Worm (Caenorhabditis elegans) whole organism, L3 larva: ENCODE results near the gene T22C8.3.

Experiments
- R02D3.7 ChIP-seq: fragments of 150-350 bp; optimal IDR thresholded peaks from 2 replicates; lab custom pipeline; 2014; ENCODE audit warnings: missing biosample characterization, missing genetic modification characterization
- ceh-16 ChIP-seq: sonication (generic microtip); optimal IDR thresholded peaks from 2 replicates; lab custom pipeline; 2017; ENCODE audit warnings: missing biosample characterization, missing genetic modification characterization
- ceh-28 ChIP-seq: fragments of 150-350 bp; optimal IDR thresholded peaks from 2 replicates; lab custom pipeline; 2014; ENCODE audit warnings: missing biosample characterization, missing genetic modification reagents, missing genetic modification characterization
- ceh-9 ChIP-seq: sonication (generic microtip); optimal IDR thresholded peaks from 2 replicates; lab custom pipeline; 2018; ENCODE audit warnings: missing biosample characterization, missing genetic modification characterization
- daf-12 ChIP-seq: fragments of 150-350 bp; optimal IDR thresholded peaks from 2 replicates; lab custom pipeline; 2014; ENCODE audit warnings: missing biosample characterization, missing genetic modification reagents, missing genetic modification characterization
- egl-27 ChIP-seq: sonication (generic microtip); optimal IDR thresholded peaks from 4 replicates; lab custom pipeline; 2017; ENCODE audit warnings: missing biosample characterization, missing genetic modification reagents, missing genetic modification characterization
- elt-2 ChIP-seq: sonication (generic microtip); optimal IDR thresholded peaks from 2 replicates; lab custom pipeline; 2016; ENCODE audit warnings: missing genetic modification reagents, mild to moderate bottlenecking, missing genetic modification characterization, missing compliant biosample characterization
- elt-3 ChIP-seq, 3 experiments: fragments of 150-350 bp in 1 of 3; sonication (generic microtip) in 2 of 3; optimal IDR thresholded peaks; 2 replicates in 2 of 3; 4 replicates in 1 of 3; lab custom pipeline; 2014 to 2017; ENCODE audit warnings: missing biosample characterization in 3 of 3, missing genetic modification characterization in 3 of 3
- eor-1 ChIP-seq, 2 experiments: fragments of 150-350 bp; optimal IDR thresholded peaks; 2 replicates each; lab custom pipeline; 2014 to 2018; ENCODE audit warnings: missing biosample characterization in 2 of 2, missing genetic modification characterization in 2 of 2
- fkh-10 ChIP-seq: sonication (generic microtip); optimal IDR thresholded peaks from 2 replicates; lab custom pipeline; 2017; ENCODE audit warnings: missing biosample characterization, missing genetic modification reagents, missing genetic modification characterization
- fkh-2 ChIP-seq: fragments of 150-350 bp; optimal IDR thresholded peaks from 2 replicates; lab custom pipeline; 2014; ENCODE audit warnings: missing biosample characterization, missing genetic modification reagents, missing genetic modification characterization
- hmg-11 ChIP-seq: sonication (generic microtip); optimal IDR thresholded peaks from 2 replicates; lab custom pipeline; 2016; ENCODE audit warnings: missing genetic modification characterization, missing compliant biosample characterization
- lin-15B ChIP-seq: fragments of 150-350 bp; optimal IDR thresholded peaks from 2 replicates; lab custom pipeline; 2014; ENCODE audit warnings: missing biosample characterization, missing genetic modification characterization
- lin-39 ChIP-seq: fragments of 150-350 bp; optimal IDR thresholded peaks from 2 replicates; lab custom pipeline; 2018; ENCODE audit warnings: missing biosample characterization, missing genetic modification reagents, missing genetic modification characterization
- lsy-12 ChIP-seq: sonication (generic microtip); optimal IDR thresholded peaks from 2 replicates; lab custom pipeline; 2016; ENCODE audit warnings: mild to moderate bottlenecking, missing genetic modification characterization, missing compliant biosample characterization
- mml-1 ChIP-seq: fragments of 150-350 bp; sonication (generic microtip); optimal IDR thresholded peaks from 3 replicates; lab custom pipeline; 2014; ENCODE audit warnings: missing biosample characterization, missing genetic modification characterization
- nfya-1 ChIP-seq: sonication (generic microtip); optimal IDR thresholded peaks from 2 replicates; lab custom pipeline; 2017; ENCODE audit warnings: missing genetic modification characterization, mild to moderate bottlenecking, missing compliant biosample characterization, antibody characterized with exemption, moderate library complexity; ENCODE audit not compliant: insufficient read depth
- nhr-12 ChIP-seq: fragments of 150-350 bp; optimal IDR thresholded peaks from 2 replicates; lab custom pipeline; 2014; ENCODE audit warnings: missing biosample characterization, missing genetic modification characterization
- nhr-23 ChIP-seq: fragments of 150-350 bp; optimal IDR thresholded peaks from 2 replicates; lab custom pipeline; 2014; ENCODE audit warnings: missing biosample characterization, missing genetic modification reagents, missing genetic modification characterization
- nhr-237 ChIP-seq: fragments of 150-350 bp; optimal IDR thresholded peaks from 2 replicates; lab custom pipeline; 2014; ENCODE audit warnings: missing biosample characterization, missing genetic modification characterization
- nhr-25 ChIP-seq: sonication (generic microtip); optimal IDR thresholded peaks from 2 replicates; lab custom pipeline; 2017; ENCODE audit warnings: missing biosample characterization, missing genetic modification characterization
- nhr-43 ChIP-seq: sonication (generic microtip); optimal IDR thresholded peaks from 2 replicates; lab custom pipeline; 2016; ENCODE audit warnings: mild to moderate bottlenecking, missing genetic modification characterization, missing compliant biosample characterization; ENCODE audit not compliant: poor library complexity, severe bottlenecking
- nhr-67 ChIP-seq: fragments of 150-350 bp; optimal IDR thresholded peaks from 2 replicates; lab custom pipeline; 2014; ENCODE audit warnings: missing biosample characterization, missing genetic modification characterization
- nhr-77 ChIP-seq: fragments of 150-350 bp; optimal IDR thresholded peaks from 2 replicates; lab custom pipeline; 2014; ENCODE audit warnings: missing biosample characterization, missing genetic modification characterization
- pha-4 ChIP-seq: fragments of 150-350 bp; optimal IDR thresholded peaks from 2 replicates; lab custom pipeline; 2014; ENCODE audit warnings: missing biosample characterization, missing genetic modification reagents, missing genetic modification characterization
- pqm-1 ChIP-seq: fragments of 150-350 bp; optimal IDR thresholded peaks from 2 replicates; lab custom pipeline; 2017; ENCODE audit warnings: missing biosample characterization, missing genetic modification characterization, inconsistent platforms
- sea-2 ChIP-seq: fragments of 150-350 bp; sonication (generic microtip); optimal IDR thresholded peaks from 4 replicates; lab custom pipeline; 2014; ENCODE audit warnings: missing biosample characterization, missing genetic modification reagents, missing genetic modification characterization
- snpc-4 ChIP-seq: fragments of 150-350 bp; optimal IDR thresholded peaks from 2 replicates; lab custom pipeline; 2014; ENCODE audit warnings: missing biosample characterization, missing genetic modification characterization
- tbx-2 ChIP-seq: sonication (generic microtip); optimal IDR thresholded peaks from 2 replicates; lab custom pipeline; 2016; ENCODE audit warnings: mild to moderate bottlenecking, missing genetic modification characterization, missing compliant biosample characterization
- unc-39 ChIP-seq: sonication (generic microtip); optimal IDR thresholded peaks from 4 replicates; lab custom pipeline; 2017; ENCODE audit warnings: missing biosample characterization, missing genetic modification characterization
- unc-62 ChIP-seq: fragments of 150-350 bp; sonication (generic microtip); optimal IDR thresholded peaks from 4 replicates; lab custom pipeline; 2014; ENCODE audit warnings: missing biosample characterization, missing genetic modification reagents, missing genetic modification characterization
- zag-1 ChIP-seq: fragments of 150-350 bp; optimal IDR thresholded peaks from 2 replicates; lab custom pipeline; 2014; ENCODE audit warnings: missing biosample characterization, missing genetic modification characterization
- ztf-11 ChIP-seq: fragments of 150-350 bp; optimal IDR thresholded peaks from 2 replicates; lab custom pipeline; 2014; ENCODE audit warnings: missing biosample characterization, missing genetic modification characterization
- ztf-4 ChIP-seq: fragments of 150-350 bp; optimal IDR thresholded peaks from 2 replicates; lab custom pipeline; 2014; ENCODE audit warnings: missing biosample characterization, missing genetic modification characterization

Gene T22C8.3

ce11 chrII:8642376-8642775 is 20.6 kb upstream of the T22C8.3 start:
- TF ChIP-seq mml-1 (tag; lab: Kevin White, UChicago) (no peak), egl-27 (tag; lab: Kevin White, UChicago) (no peak), unc-62 (GFP tag; lab: Kevin White, UChicago) (no peak), fkh-10 (no peak), nfya-1 (tag; lab: Kevin White, UChicago) (no peak), ztf-11 (tag; lab: Kevin White, UChicago) (no peak), zag-1 (tag; lab: Kevin White, UChicago) (no peak), ztf-4 (no peak), nhr-77 (no peak), nhr-237 (tag; lab: Kevin White, UChicago) (no peak), lin-15B (tag; lab: Kevin White, UChicago) (no peak), lin-39 (tag; lab: Kevin White, UChicago) (no peak), nhr-23 (tag; lab: Kevin White, UChicago) (no peak), sea-2 (no peak), daf-12 (no peak), ceh-9 (tag; lab: Kevin White, UChicago) (no peak)

- TF ChIP-seq R02D3.7 (tag; lab: Kevin White, UChicago) (no peak), zag-1 (tag; lab: Kevin White, UChicago) (no peak), ceh-9 (tag; lab: Kevin White, UChicago) (no peak), nhr-23 (tag; lab: Kevin White, UChicago) (peak; percentile 25), nhr-25 (peak; percentile 37), elt-2 (peak; percentile 24)
Measured at ce11 chrII:8641131-8641530, 19.3 kb upstream of the T22C8.3 start, which contains the start of gene D2085.7. Gene D2085.7 (plus strand): TSS chrII:8641381.

- no peak for TF ChIP-seq hmg-11 (tag; lab: Kevin White, UChicago)
- peak; percentile 45 for TF ChIP-seq pha-4 (tag; lab: Kevin White, UChicago)
- TF ChIP-seq pqm-1, result peak; percentile 22
- peak; percentile 29 for TF ChIP-seq elt-2
- TF ChIP-seq nfya-1 (tag; lab: Kevin White, UChicago), result peak; percentile 18
Measured at ce11 chrII:8640503-8640902, 18.7 kb upstream of the T22C8.3 start.

- TF ChIP-seq unc-39 (tag; lab: Kevin White, UChicago) (no peak), elt-3 (tag; optimal IDR thresholded peaks at IDR 0.05; lab: Kevin White, UChicago) (no peak), fkh-10 (no peak), lsy-12 (tag; lab: Kevin White, UChicago) (no peak), fkh-2 (tag; lab: Kevin White, UChicago) (no peak)
Measured at ce11 chrII:8639553-8639952, 17.8 kb upstream of the T22C8.3 start.

ce11 chrII:8637615-8638014 is 15.8 kb upstream of the T22C8.3 start, which contains the start of gene vab-9:
Gene vab-9 (minus strand): TSS chrII:8637715.
- TF ChIP-seq pha-4 (tag; lab: Kevin White, UChicago) (peak; percentile 46), tbx-2 (tag; lab: Kevin White, UChicago) (no peak)

ce11 chrII:8634386-8634785 is 12.6 kb upstream of the T22C8.3 start, which contains the start of gene cutl-12:
Gene cutl-12 (minus strand): TSS chrII:8634486.
- TF ChIP-seq lin-15B (tag; lab: Kevin White, UChicago) (no peak), snpc-4 (tag; lab: Kevin White, UChicago) (no peak), nhr-67 (tag; lab: Kevin White, UChicago) (no peak), elt-2 (no peak), sea-2 (no peak), ceh-16 (tag; lab: Kevin White, UChicago) (no peak), eor-1 (tag; optimal IDR thresholded peaks at IDR 0.05; lab: Kevin White, UChicago) (no peak), daf-12 (no peak), ceh-28 (tag; lab: Kevin White, UChicago) (no peak), nhr-12 (no peak), nhr-43 (tag; lab: Kevin White, UChicago) (no peak), lin-39 (tag; lab: Kevin White, UChicago) (no peak), zag-1 (tag; lab: Kevin White, UChicago) (no peak)
